Fruit fly (Drosophila melanogaster) whole organism, prepupa: Measurements from ENCODE around the gene CG32486.

Source experiments
- CG11762 ChIP-seq: fragments of 200-800 bp; sonication (Bioruptor generic); optimal IDR thresholded peaks from 3 replicates; lab custom pipeline; 2016; ENCODE audit warnings: missing biosample characterization, missing genetic modification characterization; ENCODE audit not compliant: insufficient read depth
- CG11902 ChIP-seq: fragments of 200-800 bp; sonication (Bioruptor generic); optimal IDR thresholded peaks from 3 replicates; lab custom pipeline; 2016; ENCODE audit warnings: missing biosample characterization, missing genetic modification characterization
- CG4318 ChIP-seq: fragments of 200-800 bp; sonication (Bioruptor generic); optimal IDR thresholded peaks from 3 replicates; lab custom pipeline; 2017; ENCODE audit warnings: missing biosample characterization, mild to moderate bottlenecking, missing genetic modification characterization
- Ets21C ChIP-seq: fragments of 200-800 bp; sonication (Bioruptor generic); optimal IDR thresholded peaks from 3 replicates; lab custom pipeline; 2016; ENCODE audit warnings: missing biosample characterization, missing genetic modification characterization
- Hr39 ChIP-seq: fragments of 200-800 bp; sonication (Bioruptor generic); optimal IDR thresholded peaks from 2 replicates; lab custom pipeline; 2016; ENCODE audit warnings: missing biosample characterization, missing genetic modification characterization
- Hr4 ChIP-seq: fragments of 200-800 bp; sonication (Bioruptor generic); optimal IDR thresholded peaks from 3 replicates; lab custom pipeline; 2016; ENCODE audit warnings: missing biosample characterization, missing genetic modification characterization
- vri ChIP-seq: fragments of 200-800 bp; sonication (Bioruptor generic); optimal IDR thresholded peaks from 3 replicates; lab custom pipeline; 2016; ENCODE audit warnings: missing biosample characterization, mild to moderate bottlenecking, missing genetic modification characterization

dm6 chr3L:3074380-3074779 lies 3.7 kb upstream of the CG32486 start:
- TF ChIP-seq CG11762 (GFP tag; lab: Kevin White, UChicago) (peak; percentile 7), CG11902 (GFP tag; lab: Kevin White, UChicago) (peak; percentile 52), CG4318 (GFP tag; lab: Kevin White, UChicago) (no peak), Hr39 (GFP tag; lab: Kevin White, UChicago) (peak; percentile 70), Hr4 (peak; percentile 6), Ets21C (peak; percentile 57), vri (GFP tag; lab: Kevin White, UChicago) (peak; percentile 16)
